Fruit fly (Drosophila melanogaster): ENCODE results near the gene CG10352.

CG10352 gene

dm6 chrX:11857522-11858438, 19.2 kb downstream of the CG10352 start (continued):
- peak; percentile 67 for TF ChIP-seq klu (GFP tag; IDR thresholded peaks at IDR 0.05)
- peak; percentile 34 for TF ChIP-seq CG10654 (GFP tag; optimal IDR thresholded peaks at IDR 0.05)
- TF ChIP-seq CG4328 (GFP tag; optimal IDR thresholded peaks at IDR 0.05): no peak
- peak; percentile 81 for TF ChIP-seq sob (GFP tag; IDR thresholded peaks at IDR 0.05)
- no peak for TF ChIP-seq stwl (tag; optimal IDR thresholded peaks at IDR 0.05)
- TF ChIP-seq org-1 (GFP tag; optimal IDR thresholded peaks at IDR 0.05): peak; percentile 66
- TF ChIP-seq CG15073 (GFP tag; optimal IDR thresholded peaks at IDR 0.05): no peak
- peak; percentile 23 for TF ChIP-seq fd3F (GFP tag; optimal IDR thresholded peaks at IDR 0.05)
- no peak for TF ChIP-seq CG7745 (tag; optimal IDR thresholded peaks at IDR 0.05)
- TF ChIP-seq wdn (GFP tag; IDR thresholded peaks at IDR 0.05): no peak
- no peak; the same call in 1 of the 2 replicates for TF ChIP-seq CG10321 (GFP tag; IDR thresholded peaks at IDR 0.05)
- peak; percentile 21 for TF ChIP-seq CG33213 (GFP tag; optimal IDR thresholded peaks at IDR 0.05)
- TF ChIP-seq nau (GFP tag; optimal IDR thresholded peaks at IDR 0.05): no peak
- peak; percentile 78 for TF ChIP-seq CG12391 (tag; optimal IDR thresholded peaks at IDR 0.05)
- TF ChIP-seq sc (optimal IDR thresholded peaks at IDR 0.05): no peak
- TF ChIP-seq sc (GFP tag; optimal IDR thresholded peaks at IDR 0.05): peak; percentile 55
- no peak for TF ChIP-seq schlank (tag; optimal IDR thresholded peaks at IDR 0.05)
- peak; percentile 35 for TF ChIP-seq CG16863 (GFP tag; optimal IDR thresholded peaks at IDR 0.05)
- no peak for TF ChIP-seq CG2129 (GFP tag; IDR thresholded peaks at IDR 0.05; ENCODE audit: partially characterized antibody)
- TF ChIP-seq Sox102F (GFP tag; optimal IDR thresholded peaks at IDR 0.05): peak; percentile 84
- TF ChIP-seq al (GFP tag; IDR thresholded peaks at IDR 0.05): 0 out of 2 replicates have a peak, but pooled peaks have one; percentile 30
- no peak for TF ChIP-seq Opbp (GFP tag; IDR thresholded peaks at IDR 0.05; ENCODE audit: partially characterized antibody)
- TF ChIP-seq caup (GFP tag; optimal IDR thresholded peaks at IDR 0.05; ENCODE audit: severe bottlenecking): peak; percentile 23
- no peak for TF ChIP-seq pros (GFP tag; optimal IDR thresholded peaks at IDR 0.05)
- peak; percentile 45 for TF ChIP-seq CG4360 (GFP tag; IDR thresholded peaks at IDR 0.05)
- TF ChIP-seq unc-4 (GFP tag; IDR thresholded peaks at IDR 0.05; ENCODE audit: partially characterized antibody): no peak
- TF ChIP-seq CG8765 (GFP tag; IDR thresholded peaks at IDR 0.05): peak; percentile 50; the same call in 1 of the 2 replicates
- TF ChIP-seq Optix (GFP tag; IDR thresholded peaks at IDR 0.05): peak; percentile 58; the same call in 1 of the 3 replicates
- peak; percentile 78 for TF ChIP-seq so (GFP tag; IDR thresholded peaks at IDR 0.05)
- TF ChIP-seq mld (GFP tag; IDR thresholded peaks at IDR 0.05; ENCODE audit: partially characterized antibody): no peak
- no peak for TF ChIP-seq sd (tag; optimal IDR thresholded peaks at IDR 0.05)
- TF ChIP-seq Sin3A (optimal IDR thresholded peaks at IDR 0.05): no peak
- peak; percentile 67 for TF ChIP-seq gt (GFP tag; IDR thresholded peaks at IDR 0.05)
- TF ChIP-seq CG10147 (GFP tag; optimal IDR thresholded peaks at IDR 0.05): peak; percentile 19
- TF ChIP-seq twi (tag; optimal IDR thresholded peaks at IDR 0.05): peak; percentile 32
- TF ChIP-seq knrl (GFP tag; IDR thresholded peaks at IDR 0.05; ENCODE audit: partially characterized antibody): no peak
- peak; percentile 62 for TF ChIP-seq nerfin-1 (tag; optimal IDR thresholded peaks at IDR 0.05)
- TF ChIP-seq trh (GFP tag; optimal IDR thresholded peaks at IDR 0.05): peak; percentile 56
- peak; percentile 85 for TF ChIP-seq CG17361 (GFP tag; IDR thresholded peaks at IDR 0.05)
- TF ChIP-seq CG8290 (GFP tag; optimal IDR thresholded peaks at IDR 0.05): peak; percentile 62
- TF ChIP-seq CG8290 (tag; optimal IDR thresholded peaks at IDR 0.05): no peak
- TF ChIP-seq CG3163 (GFP tag; optimal IDR thresholded peaks at IDR 0.05): no peak
- peak; percentile 46 for TF ChIP-seq MTF-1 (GFP tag; optimal IDR thresholded peaks at IDR 0.05; ENCODE audit: borderline replicate concordance)
- peak; percentile 26 for TF ChIP-seq CG6813 (GFP tag; optimal IDR thresholded peaks at IDR 0.05)
- TF ChIP-seq CG4730 (GFP tag; IDR thresholded peaks at IDR 0.05): peak; percentile 79
- TF ChIP-seq CG9215 (GFP tag; IDR thresholded peaks at IDR 0.05): peak; percentile 53; the same call in 1 of the 2 replicates
- peak; percentile 90 for TF ChIP-seq vvl (GFP tag; IDR thresholded peaks at IDR 0.05)
- TF ChIP-seq CG4282 (GFP tag; optimal IDR thresholded peaks at IDR 0.05): no peak
- peak; percentile 93 for TF ChIP-seq CG17829 (tag; optimal IDR thresholded peaks at IDR 0.05)

Data from whole organism, embryonic.